Fruit fly (Drosophila melanogaster): ENCODE measurements around the gene CG4239.
A peak's percentile ranks its signal among the peaks of the same experiment; 100 is the strongest.

CG4239 gene

DNA sequence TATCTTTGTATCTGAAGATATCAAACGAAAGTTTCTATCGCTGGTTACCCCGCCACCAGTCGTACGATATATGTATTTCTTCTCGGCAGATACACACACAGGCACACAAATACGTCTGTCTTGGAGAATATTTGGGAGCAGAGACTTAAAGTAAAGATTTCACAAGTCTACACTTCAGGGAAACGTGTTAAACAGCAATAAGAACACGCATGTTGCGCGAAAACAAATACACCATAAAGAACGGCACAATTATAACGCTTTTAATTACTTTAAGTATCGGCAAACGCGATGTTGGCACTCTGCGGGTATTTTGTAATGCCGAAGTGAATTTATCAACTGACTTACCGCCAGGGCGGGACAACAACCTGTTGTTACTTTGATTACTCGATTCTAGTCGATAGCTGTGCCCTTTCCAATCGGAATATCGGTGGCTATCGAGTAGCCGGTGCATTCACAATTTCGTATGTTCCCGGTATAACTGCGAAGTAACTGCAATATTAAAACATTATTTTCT is 36.9 kb downstream of the CG4239 start, which contains the start of gene AnxB11 (continued):
- TF ChIP-seq CG14860 (GFP tag; IDR thresholded peaks at IDR 0.05; ENCODE audit: partially characterized antibody) = peak; percentile 50
- peak; percentile 29 for TF ChIP-seq Fer1 (GFP tag; optimal IDR thresholded peaks at IDR 0.05)
- TF ChIP-seq sob (GFP tag; IDR thresholded peaks at IDR 0.05) = peak; percentile 26; the same call in 1 of the 2 replicates
- TF ChIP-seq tna (GFP tag; IDR thresholded peaks at IDR 0.05; ENCODE audit: partially characterized antibody) = peak; percentile 68
- TF ChIP-seq ash1 (GFP tag; optimal IDR thresholded peaks at IDR 0.05) = no peak
- no peak for TF ChIP-seq ftz-f1 (GFP tag; optimal IDR thresholded peaks at IDR 0.05)
- TF ChIP-seq pzg (GFP tag; optimal IDR thresholded peaks at IDR 0.05) = peak; percentile 25
- no peak for TF ChIP-seq stwl (tag; optimal IDR thresholded peaks at IDR 0.05)
- TF ChIP-seq Blimp-1 (GFP tag; optimal IDR thresholded peaks at IDR 0.05) = peak; percentile 22
- TF ChIP-seq Doc3 (GFP tag; IDR thresholded peaks at IDR 0.05; ENCODE audit: partially characterized antibody) = 0 out of 3 replicates have a peak, but pooled peaks have one; percentile 26
- peak; percentile 52; the same call in 1 of the 2 replicates for TF ChIP-seq CG32767 (GFP tag; IDR thresholded peaks at IDR 0.05)
- TF ChIP-seq zfh1 (GFP tag; IDR thresholded peaks at IDR 0.05) = no peak
- peak; percentile 17 for TF ChIP-seq lab (GFP tag; optimal IDR thresholded peaks at IDR 0.05)
- TF ChIP-seq shn (GFP tag; optimal IDR thresholded peaks at IDR 0.05) = no peak
- TF ChIP-seq ato (GFP tag; IDR thresholded peaks at IDR 0.05; ENCODE audit: partially characterized antibody) = peak; percentile 76
- no peak for TF ChIP-seq abd-A (tag; optimal IDR thresholded peaks at IDR 0.05)
- TF ChIP-seq CG12769 (tag; optimal IDR thresholded peaks at IDR 0.05) = peak; percentile 24
- TF ChIP-seq nerfin-1 (tag; optimal IDR thresholded peaks at IDR 0.05) = no peak
- no peak for TF ChIP-seq D (optimal IDR thresholded peaks at IDR 0.05)
- no peak for TF ChIP-seq D (GFP tag; optimal IDR thresholded peaks at IDR 0.05)
- TF ChIP-seq Eip74EF (GFP tag; optimal IDR thresholded peaks at IDR 0.05) = peak in 1 of 2 experiments; percentile 20
- peak; percentile 13 for TF ChIP-seq YL-1 (GFP tag; optimal IDR thresholded peaks at IDR 0.05)
- no peak for TF ChIP-seq CG12659 (GFP tag; optimal IDR thresholded peaks at IDR 0.05)
- peak; percentile 37; the same call in 1 of the 2 replicates for TF ChIP-seq MBD-R2 (GFP tag; IDR thresholded peaks at IDR 0.05)
- TF ChIP-seq en (GFP tag; optimal IDR thresholded peaks at IDR 0.05) = no peak
- peak; percentile 14; the same call in 2 of the 3 replicates for TF ChIP-seq CG16813 (GFP tag; IDR thresholded peaks at IDR 0.05; ENCODE audit: partially characterized antibody)
- TF ChIP-seq CG42726 (GFP tag; IDR thresholded peaks at IDR 0.05; ENCODE audit: partially characterized antibody) = peak; percentile 30; the same call in 1 of the 2 replicates
- TF ChIP-seq Adf1 (GFP tag; IDR thresholded peaks at IDR 0.05) = peak; percentile 8; the same call in 1 of the 2 replicates
- TF ChIP-seq CG11723 (GFP tag; optimal IDR thresholded peaks at IDR 0.05) = no peak
- TF ChIP-seq oc (tag; optimal IDR thresholded peaks at IDR 0.05) = peak; percentile 10
- peak; percentile 15; the same call in 1 of the 2 replicates for TF ChIP-seq hbn (GFP tag; IDR thresholded peaks at IDR 0.05; ENCODE audit: partially characterized antibody)
- TF ChIP-seq CG4617 (GFP tag; optimal IDR thresholded peaks at IDR 0.05; ENCODE audit: borderline replicate concordance) = peak; percentile 23
- TF ChIP-seq amos (GFP tag; IDR thresholded peaks at IDR 0.05; ENCODE audit: partially characterized antibody) = peak; percentile 56; the same call in 1 of the 2 replicates
- TF ChIP-seq gcm2 (GFP tag; optimal IDR thresholded peaks at IDR 0.05) = no peak
- no peak for TF ChIP-seq corto (GFP tag; optimal IDR thresholded peaks at IDR 0.05)
- TF ChIP-seq kah (GFP tag; optimal IDR thresholded peaks at IDR 0.05) = peak; percentile 98
- no peak for TF ChIP-seq CG31365 (tag; optimal IDR thresholded peaks at IDR 0.05)
- peak; percentile 12 for TF ChIP-seq CG13894 (tag; optimal IDR thresholded peaks at IDR 0.05)
- TF ChIP-seq CG8924 (tag; optimal IDR thresholded peaks at IDR 0.05) = peak; percentile 8
- peak; percentile 33; the same call in 2 of the 3 replicates for TF ChIP-seq vnd (GFP tag; IDR thresholded peaks at IDR 0.05; ENCODE audit: partially characterized antibody)
- TF ChIP-seq CG14441 (GFP tag; IDR thresholded peaks at IDR 0.05) = no peak
- TF ChIP-seq Bgb (GFP tag; IDR thresholded peaks at IDR 0.05; ENCODE audit: partially characterized antibody) = peak; percentile 58
- TF ChIP-seq CG4820 (GFP tag; optimal IDR thresholded peaks at IDR 0.05) = no peak
- TF ChIP-seq eyg (GFP tag; optimal IDR thresholded peaks at IDR 0.05) = no peak
- TF ChIP-seq CG5953 (GFP tag; IDR thresholded peaks at IDR 0.05) = no peak
- peak; percentile 25 for TF ChIP-seq cwo (GFP tag; optimal IDR thresholded peaks at IDR 0.05)
- 0 out of 3 replicates have a peak, but pooled peaks have one; percentile 15 for TF ChIP-seq CG2199 (GFP tag; IDR thresholded peaks at IDR 0.05)

Data from whole organism, embryonic.